Fruit fly (Drosophila melanogaster): ENCODE measurements around the gene m.

m gene

DNA sequence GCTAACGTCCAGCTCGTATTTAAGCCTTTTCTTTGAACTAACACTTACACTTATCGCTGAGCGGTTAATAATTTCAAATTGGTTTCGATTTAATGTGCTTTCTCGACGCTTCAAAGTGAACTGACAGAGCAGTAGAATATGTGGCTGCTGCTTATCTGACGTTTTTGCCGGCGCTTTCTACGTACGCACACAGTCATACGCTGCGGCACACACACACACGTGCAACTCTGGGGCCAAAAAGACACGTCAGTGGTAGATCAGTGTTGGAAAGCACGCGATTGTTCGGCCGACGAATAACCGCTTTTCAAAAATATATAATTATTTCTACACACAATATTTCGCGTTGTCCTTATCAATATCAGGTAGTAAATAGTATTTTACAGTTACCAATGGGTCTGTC lies 52.1 kb downstream of the m start (continued):
- no peak for TF ChIP-seq Dek (tag; optimal IDR thresholded peaks at IDR 0.05)
- no peak for TF ChIP-seq Hr39 (optimal IDR thresholded peaks at IDR 0.05)
- TF ChIP-seq CG31224 (GFP tag; IDR thresholded peaks at IDR 0.05): no peak
- no peak for TF ChIP-seq GATAe (GFP tag; conservative IDR thresholded peaks at IDR 0.05)
- no peak for TF ChIP-seq CG17385 (GFP tag; optimal IDR thresholded peaks at IDR 0.05)
- TF ChIP-seq CG34422 (GFP tag; IDR thresholded peaks at IDR 0.05): peak; percentile 81; the same call in 1 of the 3 replicates
- TF ChIP-seq ranshi (GFP tag; IDR thresholded peaks at IDR 0.05): no peak
- TF ChIP-seq CG10147 (GFP tag; optimal IDR thresholded peaks at IDR 0.05): no peak
- no peak for TF ChIP-seq unpg (GFP tag; optimal IDR thresholded peaks at IDR 0.05)
- TF ChIP-seq Vsx1 (GFP tag; optimal IDR thresholded peaks at IDR 0.05): no peak
- TF ChIP-seq pan (optimal IDR thresholded peaks at IDR 0.05): no peak
- TF ChIP-seq pan (GFP tag; optimal IDR thresholded peaks at IDR 0.05 in 1 of 2, IDR thresholded peaks at IDR 0.05 in 1 of 2): peak in 1 of 2 experiments; percentile 15
- peak; percentile 100 for TF ChIP-seq Xbp1 (GFP tag; optimal IDR thresholded peaks at IDR 0.05)
- no peak for TF ChIP-seq Lpt (GFP tag; optimal IDR thresholded peaks at IDR 0.05)
- TF ChIP-seq croc (GFP tag; conservative IDR thresholded peaks at IDR 0.05): no peak
- TF ChIP-seq psq (GFP tag; optimal IDR thresholded peaks at IDR 0.05): no peak
- TF ChIP-seq BEAF-32 (GFP tag; optimal IDR thresholded peaks at IDR 0.05): peak; percentile 30
- TF ChIP-seq gem (tag; optimal IDR thresholded peaks at IDR 0.05): no peak
- TF ChIP-seq CG15269 (tag; optimal IDR thresholded peaks at IDR 0.05): peak; percentile 6
- peak; percentile 43 for TF ChIP-seq CG2120 (GFP tag; optimal IDR thresholded peaks at IDR 0.05)
- TF ChIP-seq CG18619 (GFP tag; optimal IDR thresholded peaks at IDR 0.05): no peak
- no peak for TF ChIP-seq CG12104 (GFP tag; optimal IDR thresholded peaks at IDR 0.05)
- TF ChIP-seq CG30431 (GFP tag; optimal IDR thresholded peaks at IDR 0.05): no peak
- TF ChIP-seq CG2129 (GFP tag; IDR thresholded peaks at IDR 0.05; ENCODE audit: partially characterized antibody): no peak
- no peak for TF ChIP-seq Camta (GFP tag; optimal IDR thresholded peaks at IDR 0.05)
- peak; percentile 33 for TF ChIP-seq lbe (GFP tag; optimal IDR thresholded peaks at IDR 0.05)
- peak; percentile 33 for TF ChIP-seq HLHmδ (GFP tag; optimal IDR thresholded peaks at IDR 0.05)
- TF ChIP-seq bsh (GFP tag; optimal IDR thresholded peaks at IDR 0.05): peak in 1 of 2 experiments; percentile 3
- TF ChIP-seq Drgx (GFP tag; IDR thresholded peaks at IDR 0.05): no peak
- TF ChIP-seq CG4730 (GFP tag; IDR thresholded peaks at IDR 0.05): no peak
- TF ChIP-seq CG1603 (tag; optimal IDR thresholded peaks at IDR 0.05): peak; percentile 42
- no peak for TF ChIP-seq CG31365 (tag; optimal IDR thresholded peaks at IDR 0.05)
- no peak for TF ChIP-seq ab (GFP tag; optimal IDR thresholded peaks at IDR 0.05)
- no peak for TF ChIP-seq Awh (GFP tag; IDR thresholded peaks at IDR 0.05)
- TF ChIP-seq CG3407 (GFP tag; optimal IDR thresholded peaks at IDR 0.05): no peak
- no peak for TF ChIP-seq CG8290 (GFP tag; optimal IDR thresholded peaks at IDR 0.05)
- TF ChIP-seq CG8290 (tag; optimal IDR thresholded peaks at IDR 0.05): peak in 1 of 2 experiments; percentile 62
- TF ChIP-seq Ssrp (tag; optimal IDR thresholded peaks at IDR 0.05): no peak
- no peak for TF ChIP-seq CG14441 (GFP tag; IDR thresholded peaks at IDR 0.05)
- TF ChIP-seq Fer1 (GFP tag; optimal IDR thresholded peaks at IDR 0.05): peak; percentile 17
- peak; percentile 36 for TF ChIP-seq CG34376 (GFP tag; optimal IDR thresholded peaks at IDR 0.05)
- TF ChIP-seq Nf-YB (GFP tag; optimal IDR thresholded peaks at IDR 0.05): no peak
- no peak for TF ChIP-seq CG1647 (GFP tag; optimal IDR thresholded peaks at IDR 0.05)
- TF ChIP-seq Ets97D (GFP tag; optimal IDR thresholded peaks at IDR 0.05): peak; percentile 42
- peak; percentile 43; the same call in 1 of the 2 replicates for TF ChIP-seq CG14014 (GFP tag; IDR thresholded peaks at IDR 0.05)
- TF ChIP-seq CG7556 (GFP tag; optimal IDR thresholded peaks at IDR 0.05): no peak
- TF ChIP-seq lab (GFP tag; optimal IDR thresholded peaks at IDR 0.05): peak; percentile 48
- TF ChIP-seq nerfin-1 (tag; optimal IDR thresholded peaks at IDR 0.05): no peak
- TF ChIP-seq Nf-YA (GFP tag; IDR thresholded peaks at IDR 0.05): no peak
- no peak for TF ChIP-seq CG2712 (tag; optimal IDR thresholded peaks at IDR 0.05)
- no peak for TF ChIP-seq zen (tag; optimal IDR thresholded peaks at IDR 0.05)
- TF ChIP-seq klu (GFP tag; IDR thresholded peaks at IDR 0.05): no peak
